Fruit fly (Drosophila melanogaster): Measurements from ENCODE around the gene dac.

dac gene

DNA sequence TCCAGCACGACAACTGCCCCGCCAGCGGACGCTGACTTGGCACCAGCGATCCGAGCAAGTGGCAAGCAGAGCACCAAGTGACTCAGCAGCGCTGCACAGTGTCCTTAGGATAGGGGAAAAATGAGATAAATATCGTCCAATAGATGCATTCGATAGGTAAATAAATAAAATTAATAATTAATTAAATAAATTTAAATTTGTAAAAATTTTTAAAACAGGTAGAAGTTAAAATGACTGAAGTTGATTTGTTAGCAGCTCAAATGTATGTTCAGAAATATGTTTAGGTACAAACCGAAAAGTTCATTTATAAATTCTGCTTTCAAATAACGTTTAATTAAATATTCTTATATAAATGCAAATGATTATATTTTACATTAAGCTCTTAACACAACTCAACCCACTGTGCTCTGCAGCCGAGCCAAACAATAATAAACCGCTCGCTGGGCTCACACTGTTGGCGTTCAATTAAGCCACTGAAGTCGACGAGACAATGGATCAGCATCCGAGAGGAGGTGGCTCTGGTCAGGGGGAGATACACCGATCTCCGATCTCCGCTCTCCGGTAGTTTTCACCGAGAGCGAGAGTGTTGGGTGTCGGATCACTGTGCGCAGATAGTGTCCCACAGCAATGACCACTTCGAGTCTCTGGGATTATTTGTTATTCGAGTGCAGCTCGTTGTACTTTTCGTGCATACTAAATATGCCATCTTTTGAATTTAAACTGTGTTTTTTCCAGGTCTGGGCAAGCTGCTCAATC is 37.2 kb downstream of the dac start, which contains the start of gene CG5888 (continued):
- TF ChIP-seq Kr (GFP tag; optimal IDR thresholded peaks at IDR 0.05) (no peak), CG34224 (GFP tag; IDR thresholded peaks at IDR 0.05; ENCODE audit: partially characterized antibody) (no peak), C15 (GFP tag; IDR thresholded peaks at IDR 0.05) (0 out of 3 replicates have a peak, but pooled peaks have one; percentile 40), BEAF-32 (GFP tag; optimal IDR thresholded peaks at IDR 0.05) (no peak), grau (tag; optimal IDR thresholded peaks at IDR 0.05) (peak; percentile 80), gsb (GFP tag; IDR thresholded peaks at IDR 0.05) (peak; percentile 51; the same call in 1 of the 2 replicates), CG2120 (GFP tag; optimal IDR thresholded peaks at IDR 0.05) (peak; percentile 10), Oaz (GFP tag; IDR thresholded peaks at IDR 0.05) (0 out of 2 replicates have a peak, but pooled peaks have one; percentile 13), pfk (GFP tag; optimal IDR thresholded peaks at IDR 0.05) (no peak), pan (optimal IDR thresholded peaks at IDR 0.05) (no peak), pan (GFP tag; optimal IDR thresholded peaks at IDR 0.05 in 1 of 2, IDR thresholded peaks at IDR 0.05 in 1 of 2) (peak in 1 of 2 experiments; percentile 59), CG4730 (GFP tag; IDR thresholded peaks at IDR 0.05) (0 out of 2 replicates have a peak, but pooled peaks have one; percentile 31), btn (GFP tag; optimal IDR thresholded peaks at IDR 0.05) (no peak), gcm (GFP tag; optimal IDR thresholded peaks at IDR 0.05) (peak; percentile 73), CG1024 (GFP tag; IDR thresholded peaks at IDR 0.05) (no peak), Hey (tag; optimal IDR thresholded peaks at IDR 0.05) (no peak), CG17361 (GFP tag; IDR thresholded peaks at IDR 0.05) (peak; percentile 81), hbn (GFP tag; IDR thresholded peaks at IDR 0.05; ENCODE audit: partially characterized antibody) (no peak), CG3065 (GFP tag; optimal IDR thresholded peaks at IDR 0.05) (no peak), CG10321 (GFP tag; IDR thresholded peaks at IDR 0.05) (peak; percentile 28; the same call in 1 of the 2 replicates), disco-r (GFP tag; optimal IDR thresholded peaks at IDR 0.05) (no peak), CG14050 (GFP tag; IDR thresholded peaks at IDR 0.05) (peak; percentile 46), CG8765 (GFP tag; IDR thresholded peaks at IDR 0.05) (no peak), CG12659 (GFP tag; optimal IDR thresholded peaks at IDR 0.05) (peak; percentile 61), CG17568 (GFP tag; optimal IDR thresholded peaks at IDR 0.05) (no peak), Ets65A (GFP tag) (no peak), crc (GFP tag; optimal IDR thresholded peaks at IDR 0.05) (no peak), CG4282 (GFP tag; optimal IDR thresholded peaks at IDR 0.05) (no peak), sr (GFP tag; IDR thresholded peaks at IDR 0.05) (no peak), abd-A (tag; optimal IDR thresholded peaks at IDR 0.05) (no peak), CG7357 (GFP tag; IDR thresholded peaks at IDR 0.05) (peak; percentile 48; the same call in 2 of the 3 replicates), CG1603 (tag; optimal IDR thresholded peaks at IDR 0.05) (no peak), Six4 (GFP tag; optimal IDR thresholded peaks at IDR 0.05) (peak; percentile 45), usp (GFP tag; optimal IDR thresholded peaks at IDR 0.05) (no peak), sd (tag; optimal IDR thresholded peaks at IDR 0.05) (no peak), corto (GFP tag; optimal IDR thresholded peaks at IDR 0.05) (no peak), pita (GFP tag; optimal IDR thresholded peaks at IDR 0.05) (no peak), hth (optimal IDR thresholded peaks at IDR 0.05) (no peak), nmo (GFP tag; optimal IDR thresholded peaks at IDR 0.05) (peak; percentile 69), ara (GFP tag; IDR thresholded peaks at IDR 0.05) (peak; percentile 66), NK7.1 (GFP tag; optimal IDR thresholded peaks at IDR 0.05) (no peak), CG31441 (GFP tag; IDR thresholded peaks at IDR 0.05) (peak; percentile 53), HLH54F (GFP tag; optimal IDR thresholded peaks at IDR 0.05) (no peak), ap (GFP tag; IDR thresholded peaks at IDR 0.05) (peak; percentile 49), CG13424 (tag; optimal IDR thresholded peaks at IDR 0.05) (peak; percentile 84), Doc3 (GFP tag; IDR thresholded peaks at IDR 0.05; ENCODE audit: partially characterized antibody) (no peak), Lim3 (GFP tag; IDR thresholded peaks at IDR 0.05) (peak; percentile 47; the same call in 1 of the 2 replicates), stc (GFP tag; IDR thresholded peaks at IDR 0.05) (peak; percentile 56), CG6175 (GFP tag; IDR thresholded peaks at IDR 0.05) (peak; percentile 65; the same call in 2 of the 3 replicates), CG8388 (GFP tag; optimal IDR thresholded peaks at IDR 0.05) (peak; percentile 64)

All from whole organism, embryonic.